Worm (Caenorhabditis elegans) whole organism, midembryonic: ENCODE results near the gene klp-3.

Source experiments
- T22C8.4 ChIP-seq: fragments of 200-800 bp; sonication (Bioruptor generic); IDR thresholded peaks from 2 replicates; pipeline ENCODE4 v1.3.6; 2022; ENCODE audit warnings: missing genetic modification characterization, missing compliant biosample characterization
- cog-1 ChIP-seq: sonication (generic microtip); optimal IDR thresholded peaks from 2 replicates; lab custom pipeline; 2016; ENCODE audit warnings: missing genetic modification characterization, missing compliant biosample characterization
- klf-2 ChIP-seq: fragments of 200-800 bp; sonication (Bioruptor generic); conservative IDR thresholded peaks from 2 replicates; pipeline ENCODE4 v1.3.6; 2022; ENCODE audit warnings: missing genetic modification reagents, missing genetic modification characterization, missing compliant biosample characterization
- ztf-23 ChIP-seq: fragments of 200-800 bp; sonication (Bioruptor generic); IDR thresholded peaks from 2 replicates; pipeline ENCODE4 v1.3.6; 2022; ENCODE audit warnings: missing genetic modification reagents, missing genetic modification characterization, missing compliant biosample characterization
- ztf-29 ChIP-seq: fragments of 200-800 bp; sonication (Bioruptor generic); IDR thresholded peaks from 2 replicates; pipeline ENCODE4 v1.3.6; 2022; ENCODE audit warnings: missing genetic modification reagents, missing genetic modification characterization, missing compliant biosample characterization

DNA sequence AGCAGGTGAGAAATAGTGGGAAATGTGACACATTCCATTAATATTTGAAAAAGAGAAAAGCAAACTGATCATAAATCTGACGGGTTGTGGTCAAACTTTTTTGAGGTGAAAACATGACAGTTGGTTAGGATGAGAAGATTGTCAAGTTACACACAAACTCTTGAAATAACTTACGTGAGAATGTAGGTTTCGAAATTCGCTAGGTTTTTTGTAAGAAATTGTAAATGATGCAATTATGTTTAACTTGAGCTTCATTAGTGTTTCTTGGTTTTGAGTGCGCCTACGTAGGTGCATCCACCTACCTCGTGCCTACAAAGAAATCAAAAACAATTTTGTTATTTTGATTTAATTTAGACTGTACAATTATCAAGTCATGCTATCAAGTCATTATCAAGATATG, 6.8 kb upstream of the klp-3 start, which contains the start of gene cex-2:
- no peak for TF ChIP-seq T22C8.4 (GFP tag; lab: Robert Waterston, UW)
- no peak for TF ChIP-seq ztf-29 (GFP tag; lab: Robert Waterston, UW)
- no peak for TF ChIP-seq cog-1 (tag; lab: Kevin White, UChicago)
- no peak for TF ChIP-seq klf-2 (GFP tag; lab: Robert Waterston, UW)
- no peak for TF ChIP-seq ztf-23
